Worm (Caenorhabditis elegans) whole organism, L4 larva: Measurements from ENCODE around the gene gst-29.

ENCODE experiments used
- F10B5.3 ChIP-seq: sonication (generic microtip); optimal IDR thresholded peaks from 2 replicates; lab custom pipeline; 2016; ENCODE audit warnings: mild to moderate bottlenecking, missing genetic modification characterization, missing compliant biosample characterization
- Y75B8A.6 ChIP-seq: fragments of 200-800 bp; sonication (Bioruptor generic); IDR thresholded peaks from 2 replicates; pipeline ENCODE4 v1.3.6; 2022; ENCODE audit warnings: missing genetic modification reagents, missing genetic modification characterization, missing compliant biosample characterization
- aha-1 ChIP-seq: fragments of 150-350 bp; peaks from one replicate; lab custom pipeline; 2014; ENCODE audit warnings: missing biosample characterization, missing genetic modification characterization
- ceh-82 ChIP-seq: sonication (generic microtip); optimal IDR thresholded peaks from 2 replicates; lab custom pipeline; 2017; ENCODE audit warnings: missing biosample characterization, missing genetic modification characterization
- dmd-6 ChIP-seq: fragments of 200-800 bp; sonication (Bioruptor generic); IDR thresholded peaks from 2 replicates; pipeline ENCODE4 v1.3.6; 2022; ENCODE audit warnings: missing genetic modification reagents, missing genetic modification characterization, missing compliant biosample characterization
- dve-1 ChIP-seq: sonication (generic microtip); optimal IDR thresholded peaks from 2 replicates; lab custom pipeline; 2017; ENCODE audit warnings: antibody characterized with exemption, mild to moderate bottlenecking, missing genetic modification characterization, missing compliant biosample characterization; ENCODE audit not compliant: insufficient read depth
- egl-27 ChIP-seq: sonication (generic microtip); optimal IDR thresholded peaks from 3 replicates; lab custom pipeline; 2017; ENCODE audit warnings: missing biosample characterization, missing genetic modification reagents, missing genetic modification characterization
- mes-2 ChIP-seq: sonication (generic microtip); optimal IDR thresholded peaks from 2 replicates; lab custom pipeline; 2016; ENCODE audit warnings: missing genotype, mild to moderate bottlenecking, missing genetic modification characterization, missing compliant biosample characterization; ENCODE audit not compliant: poor library complexity, severe bottlenecking
- nhr-11 ChIP-seq: fragments of 150-350 bp; optimal IDR thresholded peaks from 2 replicates; lab custom pipeline; 2014; ENCODE audit warnings: missing biosample characterization, missing genetic modification characterization
- nhr-25 ChIP-seq: sonication (generic microtip); optimal IDR thresholded peaks from 2 replicates; lab custom pipeline; 2017; ENCODE audit warnings: missing genetic modification characterization, mild to moderate bottlenecking, missing compliant biosample characterization, antibody characterized with exemption, moderate library complexity, borderline replicate concordance; ENCODE audit not compliant: insufficient read depth
- pha-4 ChIP-seq, 2 experiments: fragments of 150-350 bp in 1 of 2; fragments of 200-800 bp in 1 of 2; sonication (Bioruptor generic) in 1 of 2; IDR thresholded peaks in 1 of 2; optimal IDR thresholded peaks in 1 of 2; 2 replicates each; pipeline versions ENCODE4 v1.3.6 to Lab custom; 2014 to 2022; ENCODE audit warnings: missing genetic modification characterization in 2 of 2, missing genetic modification reagents in 2 of 2, missing biosample characterization in 1 of 2, missing compliant biosample characterization in 1 of 2
- snpc-4 ChIP-seq: fragments of 150-350 bp; optimal IDR thresholded peaks from 2 replicates; lab custom pipeline; 2014; ENCODE audit warnings: missing biosample characterization, missing genetic modification characterization
- zfp-3 ChIP-seq: fragments of 200-800 bp; sonication (Bioruptor generic); conservative IDR thresholded peaks from 2 replicates; pipeline ENCODE4 v1.3.6; 2022; ENCODE audit warnings: missing genetic modification reagents, missing genetic modification characterization, missing compliant biosample characterization
- zip-11 ChIP-seq: fragments of 200-800 bp; sonication (Bioruptor generic); IDR thresholded peaks from 2 replicates; pipeline ENCODE4 v1.3.6; 2022; ENCODE audit warnings: missing genetic modification characterization, missing compliant biosample characterization

DNA sequence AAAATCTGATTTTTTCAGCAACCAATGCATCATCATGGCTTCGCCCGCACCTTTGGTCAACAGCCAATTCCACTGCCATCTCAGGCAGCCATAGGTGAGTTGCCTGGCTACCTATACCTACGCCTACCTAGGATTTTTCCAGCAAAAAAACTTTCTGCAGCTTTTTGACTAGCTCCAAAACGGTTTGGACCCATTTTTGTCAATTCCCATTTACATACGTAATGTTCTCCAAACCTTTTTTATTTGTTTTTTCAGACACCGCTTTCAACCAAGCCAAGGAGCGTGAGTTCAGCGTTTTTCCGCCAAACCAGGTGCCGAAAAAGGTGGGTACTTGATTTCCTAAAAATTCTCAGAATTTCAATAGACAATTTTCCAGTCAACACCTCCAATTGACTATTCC lies 25.9 kb downstream of the gst-29 start:
- no peak for TF ChIP-seq aha-1 (tag; lab: Kevin White, UChicago)
- TF ChIP-seq zfp-3 (GFP tag; lab: Robert Waterston, UW): no peak
- no peak for TF ChIP-seq nhr-25 (tag; lab: Kevin White, UChicago)
- no peak for TF ChIP-seq Y75B8A.6 (GFP tag; lab: Robert Waterston, UW)
- no peak for TF ChIP-seq egl-27 (tag; lab: Kevin White, UChicago)
- TF ChIP-seq snpc-4 (tag; lab: Kevin White, UChicago): no peak
- no peak for TF ChIP-seq zip-11 (GFP tag; lab: Robert Waterston, UW)
- TF ChIP-seq F10B5.3 (tag; lab: Kevin White, UChicago): no peak
- no peak for TF ChIP-seq ceh-82 (tag; lab: Kevin White, UChicago)
- no peak for TF ChIP-seq dmd-6 (GFP tag; lab: Robert Waterston, UW)
- no peak for TF ChIP-seq nhr-11
- TF ChIP-seq dve-1: no peak
- TF ChIP-seq pha-4 (GFP tag; IDR thresholded peaks at IDR 0.05; lab: Robert Waterston, UW): no peak
- TF ChIP-seq pha-4 (tag; optimal IDR thresholded peaks at IDR 0.05; lab: Kevin White, UChicago): no peak
- TF ChIP-seq mes-2 (tag; lab: Kevin White, UChicago): no peak
